Worm (Caenorhabditis elegans) whole organism, late embryonic: ENCODE data around the gene C33A12.4.

Source experiments
- K02D7.2 ChIP-seq: sonication (generic microtip); optimal IDR thresholded peaks from 2 replicates; lab custom pipeline; 2017; ENCODE audit warnings: mild to moderate bottlenecking, missing genetic modification characterization, missing compliant biosample characterization
- K09A11.1 ChIP-seq: sonication (generic microtip); optimal IDR thresholded peaks from 2 replicates; lab custom pipeline; 2017; ENCODE audit warnings: antibody characterized with exemption, mild to moderate bottlenecking, missing genetic modification characterization, missing compliant biosample characterization; ENCODE audit not compliant: insufficient read depth
- Y22D7AL.16 ChIP-seq: sonication (generic microtip); optimal IDR thresholded peaks from 2 replicates; lab custom pipeline; 2016; ENCODE audit warnings: missing genetic modification characterization, missing compliant biosample characterization
- ahr-1 ChIP-seq: sonication (generic microtip); optimal IDR thresholded peaks from 2 replicates; lab custom pipeline; 2016; ENCODE audit warnings: missing genetic modification characterization, missing compliant biosample characterization
- ama-1 ChIP-seq: fragments of 150-350 bp; optimal IDR thresholded peaks from 2 replicates; lab custom pipeline; 2014
- ceh-18 ChIP-seq: sonication (generic microtip); optimal IDR thresholded peaks from 2 replicates; lab custom pipeline; 2016; ENCODE audit warnings: missing genetic modification characterization, missing compliant biosample characterization
- ceh-19 ChIP-seq: fragments of 200-800 bp; sonication (Bioruptor generic); optimal IDR thresholded peaks from 2 replicates; lab custom pipeline; 2018; ENCODE audit warnings: mild to moderate bottlenecking, missing genetic modification characterization, missing compliant biosample characterization
- ceh-24 ChIP-seq: sonication (generic microtip); optimal IDR thresholded peaks from 2 replicates; lab custom pipeline; 2016; ENCODE audit warnings: mild to moderate bottlenecking, missing genetic modification characterization, missing compliant biosample characterization
- ceh-31 ChIP-seq: sonication (generic microtip); optimal IDR thresholded peaks from 2 replicates; lab custom pipeline; 2016; ENCODE audit warnings: missing genetic modification characterization, missing compliant biosample characterization
- ceh-48 ChIP-seq: sonication (generic microtip); optimal IDR thresholded peaks from 2 replicates; lab custom pipeline; 2016; ENCODE audit warnings: missing genetic modification characterization, inconsistent platforms, missing compliant biosample characterization
- ceh-9 ChIP-seq: sonication (generic microtip); optimal IDR thresholded peaks from 2 replicates; lab custom pipeline; 2016; ENCODE audit warnings: mild to moderate bottlenecking, missing genetic modification characterization, inconsistent platforms, missing compliant biosample characterization
- che-1 ChIP-seq: sonication (generic microtip); optimal IDR thresholded peaks from 2 replicates; lab custom pipeline; 2016; ENCODE audit warnings: mild to moderate bottlenecking, missing genetic modification characterization, missing compliant biosample characterization
- dmd-4 ChIP-seq: sonication (generic microtip); optimal IDR thresholded peaks from 2 replicates; lab custom pipeline; 2016; ENCODE audit warnings: borderline replicate concordance, missing genetic modification characterization, missing compliant biosample characterization
- elt-2 ChIP-seq: sonication (generic microtip); optimal IDR thresholded peaks from 2 replicates; lab custom pipeline; 2016; ENCODE audit warnings: missing genetic modification reagents, missing genetic modification characterization, missing compliant biosample characterization
- eyg-1 ChIP-seq: sonication (generic microtip); optimal IDR thresholded peaks from 2 replicates; lab custom pipeline; 2016; ENCODE audit warnings: missing genotype, missing genetic modification characterization, missing compliant biosample characterization
- fax-1 ChIP-seq: sonication (generic microtip); optimal IDR thresholded peaks from 2 replicates; lab custom pipeline; 2016; ENCODE audit warnings: missing genotype, missing genetic modification characterization, missing compliant biosample characterization
- fkh-6 ChIP-seq: sonication (generic microtip); optimal IDR thresholded peaks from 2 replicates; lab custom pipeline; 2016; ENCODE audit warnings: missing genetic modification characterization, missing compliant biosample characterization
- hlh-13 ChIP-seq: fragments of 200-800 bp; sonication (Bioruptor generic); optimal IDR thresholded peaks from 2 replicates; lab custom pipeline; 2018; ENCODE audit warnings: mild to moderate bottlenecking, missing genetic modification characterization, missing compliant biosample characterization
- hlh-15 ChIP-seq: sonication (generic microtip); optimal IDR thresholded peaks from 2 replicates; lab custom pipeline; 2016; ENCODE audit warnings: missing genetic modification characterization, missing compliant biosample characterization
- hlh-30 ChIP-seq: sonication (generic microtip); optimal IDR thresholded peaks from 2 replicates; lab custom pipeline; 2017; ENCODE audit warnings: antibody characterized with exemption, missing genetic modification characterization, missing compliant biosample characterization; ENCODE audit not compliant: insufficient read depth
- hlh-6 ChIP-seq: sonication (generic microtip); optimal IDR thresholded peaks from 2 replicates; lab custom pipeline; 2016; ENCODE audit warnings: missing genotype, missing genetic modification characterization, missing compliant biosample characterization
- madf-2 ChIP-seq: sonication (generic microtip); optimal IDR thresholded peaks from 2 replicates; lab custom pipeline; 2017; ENCODE audit warnings: missing genetic modification characterization, missing compliant biosample characterization
- nfya-1 ChIP-seq: sonication (generic microtip); optimal IDR thresholded peaks from 2 replicates; lab custom pipeline; 2017; ENCODE audit warnings: missing genetic modification characterization, mild to moderate bottlenecking, missing compliant biosample characterization, antibody characterized with exemption, moderate library complexity
- nhr-11 ChIP-seq: fragments of 150-350 bp; optimal IDR thresholded peaks from 2 replicates; lab custom pipeline; 2014; ENCODE audit warnings: missing biosample characterization, missing genetic modification characterization
- nhr-232 ChIP-seq: sonication (generic microtip); optimal IDR thresholded peaks from 2 replicates; lab custom pipeline; 2016; ENCODE audit warnings: missing genetic modification characterization, missing compliant biosample characterization
- odd-2 ChIP-seq: sonication (generic microtip); optimal IDR thresholded peaks from 2 replicates; lab custom pipeline; 2017; ENCODE audit warnings: antibody characterized with exemption, mild to moderate bottlenecking, missing genetic modification characterization, missing compliant biosample characterization
- pat-9 ChIP-seq: fragments of 200-800 bp; sonication (Bioruptor generic); optimal IDR thresholded peaks from 2 replicates; lab custom pipeline; 2018; ENCODE audit warnings: mild to moderate bottlenecking, missing genetic modification characterization, moderate library complexity, missing compliant biosample characterization
- pax-1 ChIP-seq: fragments of 150-350 bp; optimal IDR thresholded peaks from 2 replicates; lab custom pipeline; 2014; ENCODE audit warnings: missing biosample characterization, missing genetic modification characterization
- pha-2 ChIP-seq: sonication (generic microtip); optimal IDR thresholded peaks from 2 replicates; lab custom pipeline; 2017; ENCODE audit warnings: mild to moderate bottlenecking, missing genetic modification characterization, missing compliant biosample characterization
- pros-1 ChIP-seq: fragments of 150-350 bp; optimal IDR thresholded peaks from 2 replicates; lab custom pipeline; 2014; ENCODE audit warnings: missing biosample characterization, missing genetic modification reagents, missing genetic modification characterization
- ref-2 ChIP-seq: sonication (generic microtip); optimal IDR thresholded peaks from 2 replicates; lab custom pipeline; 2016; ENCODE audit warnings: missing genetic modification characterization, missing compliant biosample characterization
- rnt-1 ChIP-seq: sonication (generic microtip); optimal IDR thresholded peaks from 2 replicates; lab custom pipeline; 2016; ENCODE audit warnings: missing genetic modification characterization, missing compliant biosample characterization
- sdc-2 ChIP-seq: sonication (generic microtip); optimal IDR thresholded peaks from 2 replicates; lab custom pipeline; 2016; ENCODE audit warnings: missing genotype, missing genetic modification characterization, missing compliant biosample characterization
- sox-2 ChIP-seq: fragments of 200-800 bp; sonication (Bioruptor generic); IDR thresholded peaks from 2 replicates; pipeline ENCODE4 v1.3.6; 2022; ENCODE audit warnings: missing genetic modification reagents, missing genetic modification characterization, missing compliant biosample characterization
- syd-9 ChIP-seq: sonication (generic microtip); optimal IDR thresholded peaks from 2 replicates; lab custom pipeline; 2016; ENCODE audit warnings: mild to moderate bottlenecking, missing genetic modification characterization, moderate library complexity, missing compliant biosample characterization
- unc-3 ChIP-seq, 2 experiments: fragments of 200-800 bp in 1 of 2; sonication (Bioruptor generic) in 1 of 2; sonication (generic microtip) in 1 of 2; conservative IDR thresholded peaks in 1 of 2; optimal IDR thresholded peaks in 1 of 2; 2 replicates each; pipeline versions ENCODE4 v1.3.6 to Lab custom; 2016 to 2022; ENCODE audit warnings: missing compliant biosample characterization in 2 of 2, missing genetic modification characterization in 2 of 2, missing genetic modification reagents in 1 of 2
- unc-42 ChIP-seq: sonication (generic microtip); optimal IDR thresholded peaks from 2 replicates; lab custom pipeline; 2016; ENCODE audit warnings: missing genotype, missing genetic modification characterization, missing compliant biosample characterization
- unc-55 ChIP-seq: sonication (generic microtip); optimal IDR thresholded peaks from 2 replicates; lab custom pipeline; 2017; ENCODE audit warnings: missing biosample characterization, missing genetic modification reagents, missing genetic modification characterization
- unc-86 ChIP-seq: sonication (generic microtip); optimal IDR thresholded peaks from 2 replicates; lab custom pipeline; 2016; ENCODE audit warnings: missing genetic modification characterization, missing compliant biosample characterization
- zip-5 ChIP-seq: sonication (generic microtip); optimal IDR thresholded peaks from 2 replicates; lab custom pipeline; 2016; ENCODE audit warnings: missing genetic modification characterization, missing compliant biosample characterization
- ztf-16 ChIP-seq: sonication (generic microtip); optimal IDR thresholded peaks from 2 replicates; lab custom pipeline; 2017; ENCODE audit warnings: missing genetic modification characterization, missing compliant biosample characterization

The C33A12.4 gene

ce11 chrIV:9513360-9513777, 3.0 kb upstream of the C33A12.4 start:
- TF ChIP-seq hlh-30 (peak; percentile 76), unc-55 (GFP tag; lab: Kevin White, UChicago) (no peak), rnt-1 (tag; lab: Kevin White, UChicago) (peak; percentile 15)

DNA sequence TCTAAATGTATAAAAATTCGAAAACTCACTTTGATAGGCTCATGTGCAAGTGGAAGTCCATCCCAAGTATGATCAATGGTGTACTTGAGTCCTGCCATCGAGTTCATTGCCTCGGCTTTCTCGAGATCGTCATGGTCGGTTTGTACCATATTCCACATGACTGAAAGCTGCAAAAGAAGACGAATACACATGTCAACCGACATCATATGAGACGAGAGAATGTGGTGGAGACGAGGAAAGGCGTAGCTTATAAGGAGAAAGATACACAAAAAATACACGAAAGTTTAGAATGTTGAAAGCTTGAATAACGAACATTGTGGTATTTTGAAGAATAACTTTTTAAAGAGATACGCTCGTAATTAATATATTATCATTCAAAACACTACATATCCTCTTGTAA, 2.5 kb upstream of the C33A12.4 start, which contains the start of gene C33A12.3:
TSS of gene C33A12.3 (minus strand) at position 167 of the 400 bp plus-strand sequence.
- TF ChIP-seq fax-1 (tag; lab: Kevin White, UChicago) (no peak), eyg-1 (tag; lab: Kevin White, UChicago) (no peak), rnt-1 (tag; lab: Kevin White, UChicago) (no peak), pat-9 (no peak), pha-2 (tag; lab: Kevin White, UChicago) (no peak), madf-2 (tag; lab: Kevin White, UChicago) (no peak), elt-2 (tag; lab: Kevin White, UChicago) (no peak), odd-2 (tag; lab: Kevin White, UChicago) (no peak), dmd-4 (tag; lab: Kevin White, UChicago) (no peak), hlh-15 (tag; lab: Kevin White, UChicago) (no peak), zip-5 (no peak), hlh-13 (GFP tag; lab: Kevin White, UChicago) (no peak), ref-2 (tag; lab: Kevin White, UChicago) (no peak), nhr-232 (tag; lab: Kevin White, UChicago) (no peak), ama-1 (lab: Kevin White, UChicago) (no peak), Y22D7AL.16 (tag; lab: Kevin White, UChicago) (no peak)

ce11 chrIV:9511640-9512039, 1.3 kb upstream of the C33A12.4 start:
- no peak for TF ChIP-seq madf-2 (tag; lab: Kevin White, UChicago)
- no peak for TF ChIP-seq sdc-2
- TF ChIP-seq rnt-1 (tag; lab: Kevin White, UChicago): no peak
- no peak for TF ChIP-seq elt-2 (tag; lab: Kevin White, UChicago)
- TF ChIP-seq pha-2 (tag; lab: Kevin White, UChicago): no peak
- TF ChIP-seq hlh-13 (GFP tag; lab: Kevin White, UChicago): no peak
- no peak for TF ChIP-seq K09A11.1 (tag; lab: Kevin White, UChicago)
- TF ChIP-seq ceh-19 (GFP tag; lab: Kevin White, UChicago): no peak
- no peak for TF ChIP-seq K02D7.2
- no peak for TF ChIP-seq che-1 (tag; lab: Kevin White, UChicago)
- TF ChIP-seq fkh-6 (tag; lab: Kevin White, UChicago): no peak

DNA sequence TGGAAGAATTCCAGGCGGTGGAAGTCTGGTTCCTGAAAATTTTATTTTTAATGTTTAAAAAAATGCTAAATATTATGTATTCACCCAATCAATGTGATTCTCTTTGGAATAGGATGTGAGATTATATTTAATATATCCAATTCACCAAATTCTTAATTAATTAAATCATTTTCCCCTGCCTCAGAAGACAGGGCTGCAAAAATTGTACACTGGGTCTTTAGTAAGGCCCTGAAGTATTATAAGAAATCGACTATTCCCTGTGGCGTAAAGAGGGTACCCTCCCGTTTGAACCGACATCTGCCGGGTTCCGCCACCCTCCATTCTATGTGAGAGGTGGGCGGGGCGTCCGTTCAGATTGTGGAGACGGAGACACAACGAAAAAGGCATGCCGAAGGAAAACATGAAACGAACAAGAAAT, 861 bp upstream of the C33A12.4 start:
- TF ChIP-seq unc-55 (GFP tag; lab: Kevin White, UChicago) (peak; percentile 27), ceh-31 (peak; percentile 31), ahr-1 (no peak), pros-1 (tag; lab: Kevin White, UChicago) (peak; percentile 77), unc-42 (peak; percentile 67), sdc-2 (peak; percentile 7), syd-9 (tag; lab: Kevin White, UChicago) (no peak), ama-1 (lab: Kevin White, UChicago) (peak; percentile 67), ceh-48 (tag; lab: Kevin White, UChicago) (peak; percentile 1), nfya-1 (tag; lab: Kevin White, UChicago) (peak; percentile 69)
- TF ChIP-seq, all 69 proteins: peak for 8

- no peak for TF ChIP-seq hlh-6 (tag; lab: Kevin White, UChicago)
- TF ChIP-seq che-1 (tag; lab: Kevin White, UChicago): no peak
- TF ChIP-seq ceh-24: no peak
- TF ChIP-seq sox-2 (GFP tag; lab: Robert Waterston, UW): no peak
- no peak for TF ChIP-seq ceh-19 (GFP tag; lab: Kevin White, UChicago)
- no peak for TF ChIP-seq hlh-15 (tag; lab: Kevin White, UChicago)
- TF ChIP-seq nfya-1 (tag; lab: Kevin White, UChicago): no peak
- TF ChIP-seq syd-9 (tag; lab: Kevin White, UChicago): no peak
- TF ChIP-seq ceh-18: no peak
- no peak for TF ChIP-seq pax-1 (tag; lab: Kevin White, UChicago)
- TF ChIP-seq hlh-30: no peak
- no peak for TF ChIP-seq ztf-16 (tag; lab: Kevin White, UChicago)
- no peak for TF ChIP-seq nhr-11 (tag; lab: Kevin White, UChicago)
- TF ChIP-seq unc-86 (tag; lab: Kevin White, UChicago): no peak
- no peak for TF ChIP-seq unc-3 (GFP tag; conservative IDR thresholded peaks at IDR 0.05; lab: Robert Waterston, UW)
- TF ChIP-seq unc-3 (tag; optimal IDR thresholded peaks at IDR 0.05; lab: Kevin White, UChicago): no peak
- no peak for TF ChIP-seq ceh-9 (tag; lab: Kevin White, UChicago)
- TF ChIP-seq eyg-1 (tag; lab: Kevin White, UChicago): no peak
- no peak for TF ChIP-seq dmd-4 (tag; lab: Kevin White, UChicago)
Observed at ce11 chrIV:9508612-9509011, 1.8 kb downstream of the C33A12.4 start, which contains the start of gene ethe-1. Gene ethe-1 (minus strand): TSS chrIV:9508761.
